Worm (Caenorhabditis elegans): Measurements from ENCODE around the gene T05C12.4.

The T05C12.4 gene

DNA sequence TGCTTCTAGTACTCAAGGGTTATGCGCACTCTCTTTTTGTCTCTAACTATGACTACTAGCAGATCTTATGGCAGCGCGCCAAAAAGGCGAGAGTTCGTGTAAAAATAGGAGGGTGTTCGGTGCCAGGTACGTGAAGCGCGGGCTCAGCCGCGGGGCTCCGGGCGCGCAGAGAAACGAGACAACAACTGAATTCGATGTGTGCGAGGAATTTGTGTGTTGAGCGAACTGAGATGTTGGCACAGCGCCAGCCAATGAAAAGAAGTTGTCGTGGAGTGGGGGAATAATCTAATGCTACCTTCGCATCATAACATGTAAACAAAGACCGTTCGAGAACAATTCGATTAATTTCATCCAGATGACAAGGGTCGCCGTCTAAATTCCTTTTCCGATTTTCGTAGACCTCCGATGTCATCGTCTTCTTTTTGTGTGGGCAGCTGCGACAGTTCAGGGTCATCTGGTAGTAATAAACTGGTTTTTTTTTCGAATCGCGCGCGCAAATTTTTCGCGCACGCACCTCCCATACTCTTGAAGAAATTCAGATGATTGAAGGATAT is 48.7 kb downstream of the T05C12.4 start (continued):
- TF ChIP-seq nhr-19 (GFP tag; conservative IDR thresholded peaks at IDR 0.05) (0 out of 2 replicates have a peak, but pooled peaks have one; percentile 29), C16A3.4 (tag; optimal IDR thresholded peaks at IDR 0.05) (no peak), rnt-1 (tag; optimal IDR thresholded peaks at IDR 0.05) (no peak), nhr-11 (tag; optimal IDR thresholded peaks at IDR 0.05) (no peak), nhr-85 (tag) (peak; percentile 97), unc-30 (tag; optimal IDR thresholded peaks at IDR 0.05) (no peak), Y116A8C.19 (tag; optimal IDR thresholded peaks at IDR 0.05; ENCODE audit: borderline replicate concordance) (no peak), unc-86 (tag; optimal IDR thresholded peaks at IDR 0.05) (no peak), alr-1 (tag; optimal IDR thresholded peaks at IDR 0.05; ENCODE audit: borderline replicate concordance) (no peak), nhr-20 (tag; optimal IDR thresholded peaks at IDR 0.05) (peak; percentile 69), blmp-1 (tag; optimal IDR thresholded peaks at IDR 0.05) (peak; percentile 82)

DNA sequence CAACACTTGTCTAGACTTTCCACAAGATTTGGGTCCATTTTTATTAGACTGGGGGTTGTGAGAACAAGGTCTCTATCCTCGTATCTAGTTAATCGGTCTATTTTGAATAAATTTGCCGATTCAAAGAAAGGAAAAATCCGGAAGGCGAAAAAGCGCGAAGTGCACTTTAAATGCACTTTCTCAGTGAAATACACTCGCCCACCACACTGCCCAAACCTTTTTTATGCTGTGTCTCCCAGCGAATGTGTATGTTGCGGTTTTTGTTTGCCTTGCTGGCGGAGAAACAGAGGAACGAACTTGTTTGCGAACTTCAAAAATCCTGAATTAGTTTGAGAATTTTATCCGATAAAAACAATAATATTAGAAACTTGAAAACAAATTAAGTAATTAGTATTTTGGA is 49.4 kb downstream of the T05C12.4 start:
- TF ChIP-seq aly-2 (tag; optimal IDR thresholded peaks at IDR 0.05) (peak; percentile 5), egl-27 (tag; optimal IDR thresholded peaks at IDR 0.05) (no peak), lin-14 (GFP tag; optimal IDR thresholded peaks at IDR 0.05) (peak; percentile 33), isw-1 (GFP tag; IDR thresholded peaks at IDR 0.05) (no peak), C34B4.2 (tag; optimal IDR thresholded peaks at IDR 0.05) (no peak), skn-1 (tag; optimal IDR thresholded peaks at IDR 0.05) (peak; percentile 24), blmp-1 (tag; optimal IDR thresholded peaks at IDR 0.05) (peak; percentile 21), mab-9 (GFP tag; IDR thresholded peaks at IDR 0.05) (no peak), lsy-2 (tag; optimal IDR thresholded peaks at IDR 0.05) (no peak), mep-1 (tag; optimal IDR thresholded peaks at IDR 0.05) (peak; percentile 8)

DNA sequence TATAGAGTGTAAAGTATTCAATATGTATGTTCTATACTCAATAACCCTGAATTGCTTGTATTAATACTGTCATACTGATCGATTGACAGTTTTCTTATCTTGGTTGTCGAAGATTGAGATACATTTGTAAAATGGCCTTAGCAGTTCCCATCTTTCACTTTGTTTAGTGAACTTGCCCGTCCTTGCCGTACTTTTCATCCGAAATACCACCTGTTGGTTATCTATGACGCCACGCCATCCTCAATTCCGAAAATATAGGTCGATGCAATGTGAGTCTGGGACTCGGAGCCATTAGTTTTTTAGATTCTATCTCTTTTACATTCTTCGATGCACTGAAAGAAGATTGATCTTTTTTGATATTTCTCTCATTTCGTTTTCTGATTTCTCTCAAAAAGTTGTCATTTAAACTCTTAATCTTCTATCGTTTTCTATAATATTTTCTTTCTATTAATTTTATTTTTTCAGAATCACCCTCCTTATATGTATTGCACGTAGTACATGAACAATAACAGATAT is 50.6 kb downstream of the T05C12.4 start, which contains the start of gene ulp-4:
TSS of gene ulp-4 (plus strand) at position 466 of the 516 bp plus-strand sequence.
- no peak for TF ChIP-seq efl-3 (GFP tag; optimal IDR thresholded peaks at IDR 0.05)
- no peak for TF ChIP-seq unc-98 (GFP tag; IDR thresholded peaks at IDR 0.05)
- TF ChIP-seq egl-13 (tag; optimal IDR thresholded peaks at IDR 0.05): no peak
- TF ChIP-seq egl-27 (tag; optimal IDR thresholded peaks at IDR 0.05): no peak
- TF ChIP-seq hlh-4 (tag; optimal IDR thresholded peaks at IDR 0.05): no peak
- no peak for TF ChIP-seq fkh-4 (tag; optimal IDR thresholded peaks at IDR 0.05; ENCODE audit: borderline replicate concordance)
- TF ChIP-seq irx-1 (tag; optimal IDR thresholded peaks at IDR 0.05): no peak
- no peak for TF ChIP-seq pqm-1 (tag; optimal IDR thresholded peaks at IDR 0.05)
- TF ChIP-seq hlh-17 (GFP tag; optimal IDR thresholded peaks at IDR 0.05; ENCODE audit: borderline replicate concordance): no peak
- TF ChIP-seq nhr-84 (tag; optimal IDR thresholded peaks at IDR 0.05): no peak
- TF ChIP-seq fos-1 (tag; optimal IDR thresholded peaks at IDR 0.05): no peak
- no peak for TF ChIP-seq ets-5 (GFP tag; IDR thresholded peaks at IDR 0.05)
- no peak for TF ChIP-seq pag-3 (tag; optimal IDR thresholded peaks at IDR 0.05; ENCODE audit: borderline replicate concordance, insufficient read depth)
- no peak for TF ChIP-seq ceh-82 (tag; optimal IDR thresholded peaks at IDR 0.05)
- no peak for TF ChIP-seq mab-9 (GFP tag; IDR thresholded peaks at IDR 0.05)
- no peak for TF ChIP-seq tlp-1 (tag; optimal IDR thresholded peaks at IDR 0.05)
- TF ChIP-seq ceh-8 (GFP tag; optimal IDR thresholded peaks at IDR 0.05): no peak
- TF ChIP-seq vab-15 (tag; optimal IDR thresholded peaks at IDR 0.05): no peak
- no peak for TF ChIP-seq sptf-1 (tag; optimal IDR thresholded peaks at IDR 0.05)
- TF ChIP-seq nhr-20 (tag; optimal IDR thresholded peaks at IDR 0.05): peak; percentile 29
- TF ChIP-seq ztf-11 (tag; optimal IDR thresholded peaks at IDR 0.05): no peak
- no peak for TF ChIP-seq nhr-237 (tag; optimal IDR thresholded peaks at IDR 0.05)
- peak; percentile 71 for TF ChIP-seq nhr-71 (tag; optimal IDR thresholded peaks at IDR 0.05)
- TF ChIP-seq nhr-28 (tag; optimal IDR thresholded peaks at IDR 0.05): no peak
- TF ChIP-seq ztf-4 (tag; optimal IDR thresholded peaks at IDR 0.05): no peak
- TF ChIP-seq elt-3 (tag; optimal IDR thresholded peaks at IDR 0.05): no peak
- TF ChIP-seq fkh-8 (tag; optimal IDR thresholded peaks at IDR 0.05): no peak
- no peak for TF ChIP-seq efl-1 (optimal IDR thresholded peaks at IDR 0.05)
- TF ChIP-seq efl-1 (GFP tag; optimal IDR thresholded peaks at IDR 0.05 in 1 of 2): no peak
- no peak for TF ChIP-seq zip-4 (GFP tag; optimal IDR thresholded peaks at IDR 0.05)
- no peak for TF ChIP-seq nhr-76 (tag; optimal IDR thresholded peaks at IDR 0.05)
- TF ChIP-seq sup-37 (GFP tag; optimal IDR thresholded peaks at IDR 0.05): no peak
- no peak for TF ChIP-seq lin-35 (GFP tag; optimal IDR thresholded peaks at IDR 0.05)

Measured in whole organism, L1 larva.